Worm (Caenorhabditis elegans) whole organism, L1 larva: ENCODE results near the gene tmc-1.
A peak's percentile ranks its signal among the peaks of the same experiment; 100 is the strongest.

ENCODE experiments used
- C04F5.9 ChIP-seq: sonication (generic microtip); optimal IDR thresholded peaks from 2 replicates; lab custom pipeline; 2016; ENCODE audit warnings: missing genetic modification characterization, missing compliant biosample characterization
- C16A3.4 ChIP-seq: fragments of 150-350 bp; optimal IDR thresholded peaks from 2 replicates; lab custom pipeline; 2014; ENCODE audit warnings: missing biosample characterization, missing genetic modification characterization
- alr-1 ChIP-seq: fragments of 200-800 bp; sonication (Bioruptor generic); optimal IDR thresholded peaks from 2 replicates; lab custom pipeline; 2018; ENCODE audit warnings: borderline replicate concordance, mild to moderate bottlenecking, missing genetic modification characterization, missing compliant biosample characterization
- aly-2 ChIP-seq: fragments of 150-350 bp; optimal IDR thresholded peaks from 2 replicates; lab custom pipeline; 2014; ENCODE audit warnings: missing biosample characterization, missing genetic modification characterization
- blmp-1 ChIP-seq: fragments of 150-350 bp; optimal IDR thresholded peaks from 2 replicates; lab custom pipeline; 2014; ENCODE audit warnings: missing biosample characterization, missing genetic modification characterization
- ceh-8 ChIP-seq: fragments of 200-800 bp; sonication (Bioruptor generic); optimal IDR thresholded peaks from 2 replicates; lab custom pipeline; 2018; ENCODE audit warnings: mild to moderate bottlenecking, missing genetic modification characterization, moderate library complexity, missing compliant biosample characterization
- ceh-82 ChIP-seq, 3 experiments: fragments of 150-350 bp in 1 of 3; sonication (generic microtip) in 2 of 3; optimal IDR thresholded peaks; 2 replicates each; lab custom pipeline; 2014 to 2017; ENCODE audit warnings: missing biosample characterization in 3 of 3, missing genetic modification characterization in 3 of 3
- ceh-90 ChIP-seq: sonication (generic microtip); optimal IDR thresholded peaks from 2 replicates; lab custom pipeline; 2016; ENCODE audit warnings: missing genetic modification characterization, missing compliant biosample characterization
- ces-1 ChIP-seq: fragments of 150-350 bp; optimal IDR thresholded peaks from 2 replicates; lab custom pipeline; 2014; ENCODE audit warnings: missing biosample characterization, missing genetic modification reagents, missing genetic modification characterization
- dpl-1 ChIP-seq, 3 experiments: fragments of 150-350 bp in 2 of 3; sonication (generic microtip) in 1 of 3; optimal IDR thresholded peaks; 2 replicates each; lab custom pipeline; 2014 to 2017; ENCODE audit warnings: missing biosample characterization in 3 of 3, missing genetic modification characterization in 3 of 3, missing genetic modification reagents in 3 of 3
- efl-3 ChIP-seq: fragments of 200-800 bp; sonication (Bioruptor generic); optimal IDR thresholded peaks from 2 replicates; lab custom pipeline; 2018; ENCODE audit warnings: mild to moderate bottlenecking, missing genetic modification characterization, missing compliant biosample characterization
- egl-13 ChIP-seq: sonication (generic microtip); optimal IDR thresholded peaks from 2 replicates; lab custom pipeline; 2016; ENCODE audit warnings: missing genotype, missing genetic modification reagents, missing genetic modification characterization, missing compliant biosample characterization
- egl-27 ChIP-seq, 2 experiments: fragments of 150-350 bp in 1 of 2; sonication (generic microtip); optimal IDR thresholded peaks; 3 replicates each; lab custom pipeline; 2017 to 2018; ENCODE audit warnings: missing biosample characterization in 2 of 2, missing genetic modification characterization in 2 of 2, missing genetic modification reagents in 2 of 2
- elt-3 ChIP-seq, 6 experiments: fragments of 150-350 bp in 1 of 6; sonication (generic microtip); optimal IDR thresholded peaks; 2 replicates each; lab custom pipeline; 2017 to 2018; ENCODE audit warnings: missing biosample characterization in 6 of 6, missing genetic modification characterization in 6 of 6, inconsistent platforms in 1 of 6
- fos-1 ChIP-seq: fragments of 150-350 bp; optimal IDR thresholded peaks from 2 replicates; lab custom pipeline; 2014; ENCODE audit warnings: missing biosample characterization, missing genetic modification characterization
- grh-1 ChIP-seq: fragments of 200-800 bp; sonication (Bioruptor generic); IDR thresholded peaks from 2 replicates; pipeline ENCODE4 v1.3.6; 2022; ENCODE audit warnings: missing genetic modification reagents, missing genetic modification characterization, missing compliant biosample characterization
- hlh-4 ChIP-seq: sonication (generic microtip); optimal IDR thresholded peaks from 2 replicates; lab custom pipeline; 2016; ENCODE audit warnings: mild to moderate bottlenecking, missing genetic modification characterization, missing compliant biosample characterization
- irx-1 ChIP-seq: sonication (generic microtip); optimal IDR thresholded peaks from 2 replicates; lab custom pipeline; 2016; ENCODE audit warnings: missing genetic modification characterization, missing compliant biosample characterization
- isw-1 ChIP-seq: fragments of 200-800 bp; sonication (Bioruptor generic); IDR thresholded peaks from 2 replicates; pipeline ENCODE4 v1.3.6; 2022; ENCODE audit warnings: missing genetic modification characterization, missing compliant biosample characterization
- lin-13 ChIP-seq: fragments of 150-350 bp; optimal IDR thresholded peaks from 2 replicates; lab custom pipeline; 2014; ENCODE audit warnings: missing biosample characterization, missing genetic modification reagents, missing genetic modification characterization
- lin-14 ChIP-seq: fragments of 200-800 bp; sonication (Bioruptor generic); optimal IDR thresholded peaks from 2 replicates; lab custom pipeline; 2018; ENCODE audit warnings: mild to moderate bottlenecking, missing genetic modification characterization, moderate library complexity, missing compliant biosample characterization
- lin-15B ChIP-seq: fragments of 150-350 bp; sonication (generic microtip); optimal IDR thresholded peaks from 3 replicates; lab custom pipeline; 2014; ENCODE audit warnings: missing biosample characterization, missing genetic modification characterization
- lin-35 ChIP-seq, 2 experiments: fragments of 150-350 bp; optimal IDR thresholded peaks; 2 replicates each; lab custom pipeline; 2014; ENCODE audit warnings: missing biosample characterization in 2 of 2, missing genetic modification characterization in 2 of 2, missing genetic modification reagents in 2 of 2
- lir-3 ChIP-seq: sonication (generic microtip); optimal IDR thresholded peaks from 2 replicates; lab custom pipeline; 2016; ENCODE audit warnings: mild to moderate bottlenecking, missing genetic modification characterization, moderate library complexity, missing compliant biosample characterization; ENCODE audit not compliant: poor library complexity
- mab-9 ChIP-seq: fragments of 200-800 bp; sonication (Bioruptor generic); IDR thresholded peaks from 2 replicates; pipeline ENCODE4 v1.3.6; 2022; ENCODE audit warnings: missing genetic modification reagents, missing genetic modification characterization, missing compliant biosample characterization
- mdl-1 ChIP-seq, 2 experiments: fragments of 150-350 bp; optimal IDR thresholded peaks; 2 replicates each; lab custom pipeline; 2014 to 2017; ENCODE audit warnings: missing biosample characterization in 2 of 2, missing genetic modification characterization in 2 of 2, inconsistent platforms in 1 of 2
- mef-2 ChIP-seq: fragments of 150-350 bp; optimal IDR thresholded peaks from 2 replicates; lab custom pipeline; 2014; ENCODE audit warnings: missing biosample characterization, missing genetic modification characterization
- mep-1 ChIP-seq: fragments of 150-350 bp; optimal IDR thresholded peaks from 2 replicates; lab custom pipeline; 2014; ENCODE audit warnings: missing biosample characterization, missing genetic modification characterization
- nhr-12 ChIP-seq: sonication (generic microtip); optimal IDR thresholded peaks from 2 replicates; lab custom pipeline; 2017; ENCODE audit warnings: missing biosample characterization, missing genetic modification characterization
- nhr-20 ChIP-seq: sonication (generic microtip); optimal IDR thresholded peaks from 2 replicates; lab custom pipeline; 2016; ENCODE audit warnings: mild to moderate bottlenecking, missing genetic modification characterization, missing compliant biosample characterization
- nhr-28 ChIP-seq: fragments of 150-350 bp; optimal IDR thresholded peaks from 2 replicates; lab custom pipeline; 2014; ENCODE audit warnings: missing biosample characterization, missing genetic modification characterization
- nhr-71 ChIP-seq: sonication (generic microtip); optimal IDR thresholded peaks from 2 replicates; lab custom pipeline; 2016; ENCODE audit warnings: mild to moderate bottlenecking, missing genetic modification characterization, moderate library complexity, missing compliant biosample characterization
- nhr-76 ChIP-seq: sonication (generic microtip); optimal IDR thresholded peaks from 2 replicates; lab custom pipeline; 2017; ENCODE audit warnings: missing biosample characterization, missing genetic modification characterization
- nhr-85 ChIP-seq: sonication (generic microtip); peaks from one replicate; lab custom pipeline; 2016; ENCODE audit warnings: missing genetic modification characterization, inconsistent platforms, missing compliant biosample characterization
- nhr-90 ChIP-seq: sonication (generic microtip); optimal IDR thresholded peaks from 2 replicates; lab custom pipeline; 2016; ENCODE audit warnings: mild to moderate bottlenecking, missing genetic modification characterization, missing compliant biosample characterization; ENCODE audit not compliant: poor library complexity
- pag-3 ChIP-seq: sonication (generic microtip); optimal IDR thresholded peaks from 2 replicates; lab custom pipeline; 2017; ENCODE audit warnings: missing genetic modification characterization, mild to moderate bottlenecking, missing compliant biosample characterization, antibody characterized with exemption, borderline replicate concordance; ENCODE audit not compliant: insufficient read depth
- pax-3 ChIP-seq: fragments of 200-800 bp; sonication (Bioruptor generic); optimal IDR thresholded peaks from 2 replicates; lab custom pipeline; 2018; ENCODE audit warnings: mild to moderate bottlenecking, missing genetic modification characterization, moderate library complexity, missing compliant biosample characterization
- pqm-1 ChIP-seq: sonication (generic microtip); optimal IDR thresholded peaks from 3 replicates; lab custom pipeline; 2017; ENCODE audit warnings: missing biosample characterization, missing genetic modification characterization
- skn-1 ChIP-seq: fragments of 150-350 bp; optimal IDR thresholded peaks from 2 replicates; lab custom pipeline; 2014; ENCODE audit warnings: missing biosample characterization, missing genetic modification characterization
- snu-23 ChIP-seq: sonication (generic microtip); optimal IDR thresholded peaks from 2 replicates; lab custom pipeline; 2016; ENCODE audit warnings: missing genetic modification characterization, missing compliant biosample characterization
- sptf-1 ChIP-seq: fragments of 150-350 bp; optimal IDR thresholded peaks from 2 replicates; lab custom pipeline; 2014; ENCODE audit warnings: missing biosample characterization, missing genetic modification characterization
- sup-37 ChIP-seq: fragments of 200-800 bp; sonication (Bioruptor generic); optimal IDR thresholded peaks from 2 replicates; lab custom pipeline; 2018; ENCODE audit warnings: mild to moderate bottlenecking, missing genetic modification characterization, missing compliant biosample characterization
- tbx-2 ChIP-seq: sonication (generic microtip); optimal IDR thresholded peaks from 2 replicates; lab custom pipeline; 2016; ENCODE audit warnings: missing genetic modification characterization, missing compliant biosample characterization
- unc-130 ChIP-seq: fragments of 150-350 bp; optimal IDR thresholded peaks from 2 replicates; lab custom pipeline; 2017; ENCODE audit warnings: missing biosample characterization, missing genetic modification characterization, inconsistent platforms
- unc-86 ChIP-seq: sonication (generic microtip); optimal IDR thresholded peaks from 2 replicates; lab custom pipeline; 2016; ENCODE audit warnings: missing genetic modification characterization, missing compliant biosample characterization
- vab-15 ChIP-seq: sonication (generic microtip); optimal IDR thresholded peaks from 2 replicates; lab custom pipeline; 2017; ENCODE audit warnings: missing genotype, mild to moderate bottlenecking, missing genetic modification characterization, missing compliant biosample characterization
- xbp-1 ChIP-seq: sonication (generic microtip); optimal IDR thresholded peaks from 2 replicates; lab custom pipeline; 2016; ENCODE audit warnings: missing genetic modification characterization, missing compliant biosample characterization
- zag-1 ChIP-seq: fragments of 150-350 bp; optimal IDR thresholded peaks from 2 replicates; lab custom pipeline; 2014; ENCODE audit warnings: missing biosample characterization, missing genetic modification characterization
- ztf-4 ChIP-seq: fragments of 150-350 bp; optimal IDR thresholded peaks from 2 replicates; lab custom pipeline; 2014; ENCODE audit warnings: missing biosample characterization, missing genetic modification characterization

Gene tmc-1

ce11 chrX:1120326-1120725 lies 41.7 kb upstream of the tmc-1 start (continued):
- TF ChIP-seq ceh-90 (tag; lab: Kevin White, UChicago) (no peak), ces-1 (no peak), grh-1 (GFP tag; lab: Robert Waterston, UW) (no peak), irx-1 (no peak), xbp-1 (tag; lab: Kevin White, UChicago) (no peak), pax-3 (tag; lab: Kevin White, UChicago) (no peak), zag-1 (peak; percentile 56), hlh-4 (tag; lab: Kevin White, UChicago) (no peak), sptf-1 (tag; lab: Kevin White, UChicago) (no peak), lin-15B (tag; lab: Kevin White, UChicago) (no peak), lin-14 (GFP tag; lab: Kevin White, UChicago) (peak; percentile 79), alr-1 (tag; lab: Kevin White, UChicago) (no peak), dpl-1 (GFP tag; optimal IDR thresholded peaks at IDR 0.05; lab: Kevin White, UChicago) (no peak), skn-1 (tag; lab: Kevin White, UChicago) (peak; percentile 38), blmp-1 (tag; lab: Kevin White, UChicago) (no peak), lir-3 (tag; lab: Kevin White, UChicago) (no peak), nhr-28 (tag; lab: Kevin White, UChicago) (no peak), ceh-8 (GFP tag; lab: Kevin White, UChicago) (no peak), lin-35 (GFP tag; optimal IDR thresholded peaks at IDR 0.05; lab: Kevin White, UChicago) (no peak), efl-3 (GFP tag; lab: Kevin White, UChicago) (no peak), unc-130 (no peak), egl-27 (tag; optimal IDR thresholded peaks at IDR 0.05; lab: Kevin White, UChicago) (no peak), ceh-82 (tag; optimal IDR thresholded peaks at IDR 0.05; lab: Kevin White, UChicago) (peak in 1 of 3 experiments; percentile 47), isw-1 (GFP tag; lab: Robert Waterston, UW) (no peak), vab-15 (tag; lab: Kevin White, UChicago) (no peak), nhr-85 (tag; lab: Kevin White, UChicago) (no peak), nhr-90 (tag; lab: Kevin White, UChicago) (no peak), pqm-1 (no peak), nhr-76 (tag; lab: Kevin White, UChicago) (no peak), fos-1 (tag; lab: Kevin White, UChicago) (no peak), ztf-4 (tag; lab: Kevin White, UChicago) (no peak), mdl-1 (tag; optimal IDR thresholded peaks at IDR 0.05; lab: Kevin White, UChicago) (no peak), lin-13 (GFP tag; lab: Kevin White, UChicago) (no peak), sup-37 (no peak), nhr-20 (tag; lab: Kevin White, UChicago) (no peak), snu-23 (peak; percentile 15), tbx-2 (tag; lab: Kevin White, UChicago) (peak; percentile 50)

ce11 chrX:1121575-1121974 lies 40.4 kb upstream of the tmc-1 start:
- TF ChIP-seq lin-13 (GFP tag; lab: Kevin White, UChicago): no peak
- no peak for TF ChIP-seq mep-1
- no peak for TF ChIP-seq egl-27 (tag; optimal IDR thresholded peaks at IDR 0.05; lab: Kevin White, UChicago)
- peak; percentile 33 for TF ChIP-seq egl-13 (tag; lab: Kevin White, UChicago)
- no peak for TF ChIP-seq vab-15 (tag; lab: Kevin White, UChicago)
- no peak for TF ChIP-seq aly-2 (tag; lab: Kevin White, UChicago)
- TF ChIP-seq skn-1 (tag; lab: Kevin White, UChicago): peak; percentile 48
- TF ChIP-seq, all 84 proteins: peak for 2

ce11 chrX:1122198-1122597 lies 39.8 kb upstream of the tmc-1 start:
- TF ChIP-seq mab-9 (no peak), aly-2 (tag; lab: Kevin White, UChicago) (no peak), dpl-1 (GFP tag; optimal IDR thresholded peaks at IDR 0.05; lab: Kevin White, UChicago) (peak in 1 of 3 experiments; percentile 25), vab-15 (tag; lab: Kevin White, UChicago) (peak; percentile 14), mep-1 (peak; percentile 60), nhr-12 (no peak), C16A3.4 (tag; lab: Kevin White, UChicago) (peak; percentile 58), zag-1 (no peak), snu-23 (peak; percentile 68), pag-3 (peak; percentile 61), nhr-71 (tag; lab: Kevin White, UChicago) (peak; percentile 66), mef-2 (tag; lab: Kevin White, UChicago) (no peak), elt-3 (tag; optimal IDR thresholded peaks at IDR 0.05; lab: Kevin White, UChicago) (peak in 1 of 6 experiments; percentile 55), lin-35 (GFP tag; optimal IDR thresholded peaks at IDR 0.05; lab: Kevin White, UChicago) (peak in 1 of 2 experiments; percentile 41), C04F5.9 (tag; lab: Kevin White, UChicago) (no peak), lin-14 (GFP tag; lab: Kevin White, UChicago) (peak; percentile 88), unc-86 (tag; lab: Kevin White, UChicago) (no peak)
